Worm (Caenorhabditis elegans): ENCODE results near the gene tag-290.

ce11 chrV:11613007-11613406 is at the start of gene tag-290:
- TF ChIP-seq ceh-36 (tag; optimal IDR thresholded peaks at IDR 0.05) = no peak
- TF ChIP-seq scrt-1 (GFP tag; IDR thresholded peaks at IDR 0.05) = no peak

Measured in whole organism, early embryonic.